Worm (Caenorhabditis elegans): ENCODE measurements around the gene Y44F5A.1.

DNA sequence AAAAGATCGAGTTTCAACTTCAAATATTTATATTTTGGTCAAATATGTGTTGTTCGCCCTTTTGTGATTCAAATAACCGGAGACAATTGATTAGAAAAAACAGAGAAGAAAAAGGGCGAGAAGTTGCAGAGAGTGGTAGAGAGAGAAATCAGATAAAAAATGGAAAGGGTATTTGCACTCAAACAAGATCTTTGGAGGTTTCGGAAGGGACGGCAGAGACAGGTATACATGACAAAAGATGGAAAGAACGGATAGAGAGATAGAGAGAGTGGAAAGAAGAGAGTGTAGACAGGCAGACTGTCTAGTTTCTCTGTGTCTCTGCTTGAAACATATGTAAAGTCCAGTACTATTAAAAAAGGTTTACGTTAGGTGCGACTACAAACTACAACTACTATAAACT is 11.3 kb downstream of the Y44F5A.1 start:
- TF ChIP-seq him-1 (tag; optimal IDR thresholded peaks at IDR 0.05): no peak
- no peak for TF ChIP-seq dao-5 (tag; optimal IDR thresholded peaks at IDR 0.05)

Data from whole organism, L4/young adult.